Worm (Caenorhabditis elegans) whole organism, L2 larva: ENCODE measurements around the gene lgc-48.

Experiments used
- ama-1 ChIP-seq: fragments of 150-350 bp; optimal IDR thresholded peaks from 2 replicates; lab custom pipeline; 2018; ENCODE audit warnings: inconsistent platforms
- elt-3 ChIP-seq: sonication (generic microtip); optimal IDR thresholded peaks from 2 replicates; lab custom pipeline; 2017; ENCODE audit warnings: missing biosample characterization, missing genetic modification characterization
- lin-39 ChIP-seq: fragments of 150-350 bp; optimal IDR thresholded peaks from 2 replicates; lab custom pipeline; 2014; ENCODE audit warnings: missing biosample characterization, missing genetic modification reagents, missing genetic modification characterization
- mdl-1 ChIP-seq, 2 experiments: fragments of 150-350 bp in 1 of 2; sonication (generic microtip) in 1 of 2; optimal IDR thresholded peaks; 2 replicates each; lab custom pipeline; 2017; ENCODE audit warnings: missing biosample characterization in 2 of 2, missing genetic modification characterization in 2 of 2
- nhr-10 ChIP-seq: sonication (generic microtip); optimal IDR thresholded peaks from 2 replicates; lab custom pipeline; 2017; ENCODE audit warnings: missing biosample characterization, missing genetic modification characterization
- nhr-11 ChIP-seq: fragments of 150-350 bp; optimal IDR thresholded peaks from 2 replicates; lab custom pipeline; 2014; ENCODE audit warnings: missing biosample characterization, missing genetic modification characterization
- nhr-12 ChIP-seq: fragments of 150-350 bp; optimal IDR thresholded peaks from 2 replicates; lab custom pipeline; 2014; ENCODE audit warnings: missing biosample characterization, missing genetic modification characterization
- nhr-129 ChIP-seq: fragments of 150-350 bp; optimal IDR thresholded peaks from 2 replicates; lab custom pipeline; 2014; ENCODE audit warnings: missing biosample characterization, missing genetic modification characterization
- nhr-23 ChIP-seq: fragments of 150-350 bp; optimal IDR thresholded peaks from 2 replicates; lab custom pipeline; 2014; ENCODE audit warnings: missing biosample characterization, missing genetic modification reagents, missing genetic modification characterization
- nhr-237 ChIP-seq: fragments of 150-350 bp; optimal IDR thresholded peaks from 2 replicates; lab custom pipeline; 2014; ENCODE audit warnings: missing biosample characterization, missing genetic modification characterization
- nhr-25 ChIP-seq: fragments of 150-350 bp; sonication (generic microtip); optimal IDR thresholded peaks from 3 replicates; lab custom pipeline; 2014; ENCODE audit warnings: missing biosample characterization, missing genetic modification characterization
- nhr-6 ChIP-seq: fragments of 150-350 bp; optimal IDR thresholded peaks from 2 replicates; lab custom pipeline; 2014; ENCODE audit warnings: missing biosample characterization, missing genetic modification characterization
- nhr-77 ChIP-seq: fragments of 150-350 bp; optimal IDR thresholded peaks from 2 replicates; lab custom pipeline; 2014; ENCODE audit warnings: missing biosample characterization, missing genetic modification characterization
- snpc-4 ChIP-seq: fragments of 150-350 bp; optimal IDR thresholded peaks from 2 replicates; lab custom pipeline; 2014; ENCODE audit warnings: missing biosample characterization, missing genetic modification characterization

- no peak for TF ChIP-seq nhr-10
- TF ChIP-seq nhr-25 (tag; lab: Kevin White, UChicago) = no peak
- TF ChIP-seq nhr-11 (tag; lab: Kevin White, UChicago) = no peak
- no peak for TF ChIP-seq snpc-4 (tag; lab: Kevin White, UChicago)
- no peak for TF ChIP-seq nhr-12 (tag; lab: Kevin White, UChicago)
- no peak for TF ChIP-seq elt-3 (tag; lab: Kevin White, UChicago)
- no peak for TF ChIP-seq nhr-23
- TF ChIP-seq nhr-6 (tag; lab: Kevin White, UChicago) = no peak
- no peak for TF ChIP-seq mdl-1 (tag; optimal IDR thresholded peaks at IDR 0.05; lab: Kevin White, UChicago)
- no peak for TF ChIP-seq ama-1 (lab: Kevin White, UChicago)
- no peak for TF ChIP-seq nhr-77 (tag; lab: Kevin White, UChicago)
- no peak for TF ChIP-seq nhr-237 (tag; lab: Kevin White, UChicago)
- TF ChIP-seq nhr-129 (tag; lab: Kevin White, UChicago) = no peak
- TF ChIP-seq lin-39 = no peak
Measured at ce11 chrV:13299398-13299797, 40.6 kb upstream of the lgc-48 start.
